Fruit fly (Drosophila melanogaster) whole organism, embryonic: ENCODE measurements around the gene CG13126.

Experiments
- Antp ChIP-seq: fragments of 200-800 bp; sonication (Bioruptor generic); optimal IDR thresholded peaks from 3 replicates; lab custom pipeline; 2016; ENCODE audit warnings: missing biosample characterization, missing genetic modification characterization
- Awh ChIP-seq: fragments of 200-800 bp; sonication (Bioruptor generic); IDR thresholded peaks from 2 replicates; pipeline ENCODE4, ENCODE4 v1.3.6; 2022; ENCODE audit warnings: missing biosample characterization, missing genetic modification characterization
- CG12942 ChIP-seq: fragments of 200-800 bp; sonication (Bioruptor generic); optimal IDR thresholded peaks from 3 replicates; lab custom pipeline; 2016; ENCODE audit warnings: missing biosample characterization, missing genetic modification characterization
- CG13775 ChIP-seq: fragments of 200-800 bp; sonication (Bioruptor generic); optimal IDR thresholded peaks from 3 replicates; lab custom pipeline; 2017; ENCODE audit warnings: missing biosample characterization, mild to moderate bottlenecking, missing genetic modification characterization
- CG17829 ChIP-seq: fragments of 200-800 bp; optimal IDR thresholded peaks from 2 replicates; lab custom pipeline; 2019; ENCODE audit warnings: missing biosample characterization, mild to moderate bottlenecking, missing genetic modification characterization, moderate library complexity
- CG3163 ChIP-seq: fragments of 200-800 bp; sonication (Bioruptor generic); optimal IDR thresholded peaks from 3 replicates; lab custom pipeline; 2016; ENCODE audit warnings: missing biosample characterization, missing genetic modification characterization
- CG32767 ChIP-seq: fragments of 200-800 bp; sonication (Bioruptor generic); IDR thresholded peaks from 2 replicates; pipeline ENCODE4 v1.3.6; 2022; ENCODE audit warnings: missing biosample characterization, missing genetic modification characterization
- CG33213 ChIP-seq: fragments of 200-800 bp; sonication (Bioruptor generic); optimal IDR thresholded peaks from 3 replicates; lab custom pipeline; 2016; ENCODE audit warnings: missing biosample characterization, missing genetic modification characterization
- CG3847 ChIP-seq: fragments of 200-800 bp; sonication (Bioruptor generic); IDR thresholded peaks from 2 replicates; pipeline ENCODE4 v1.3.6; 2022; ENCODE audit warnings: missing biosample characterization, missing genetic modification characterization
- CG4854 ChIP-seq: fragments of 200-800 bp; sonication (Bioruptor generic); optimal IDR thresholded peaks from 2 replicates; lab custom pipeline; 2016; ENCODE audit warnings: missing biosample characterization, missing genetic modification characterization, inconsistent platforms
- CG7556 ChIP-seq: fragments of 200-800 bp; sonication (Bioruptor generic); optimal IDR thresholded peaks from 2 replicates; lab custom pipeline; 2017; ENCODE audit warnings: missing biosample characterization, mild to moderate bottlenecking, missing genetic modification characterization
- CG7928 ChIP-seq: fragments of 200-800 bp; sonication (Bioruptor generic); optimal IDR thresholded peaks from 2 replicates; lab custom pipeline; 2017; ENCODE audit warnings: missing biosample characterization, mild to moderate bottlenecking, missing genetic modification characterization
- CG7963 ChIP-seq: fragments of 200-800 bp; sonication (Bioruptor generic); IDR thresholded peaks from 3 replicates; pipeline ENCODE4 v1.3.6; 2022; ENCODE audit warnings: missing biosample characterization, missing genetic modification characterization; ENCODE audit not compliant: partially characterized antibody
- CG8359 ChIP-seq: fragments of 200-800 bp; sonication (Bioruptor generic); optimal IDR thresholded peaks from 2 replicates; lab custom pipeline; 2017; ENCODE audit warnings: missing biosample characterization, mild to moderate bottlenecking, missing genetic modification characterization, borderline replicate concordance
- Camta ChIP-seq: fragments of 200-800 bp; sonication (Bioruptor generic); optimal IDR thresholded peaks from 2 replicates; lab custom pipeline; 2016; ENCODE audit warnings: missing biosample characterization, missing genetic modification characterization
- D19B ChIP-seq: fragments of 200-800 bp; sonication (Bioruptor generic); optimal IDR thresholded peaks from 2 replicates; lab custom pipeline; 2017; ENCODE audit warnings: missing biosample characterization, mild to moderate bottlenecking, missing genetic modification characterization
- H15 ChIP-seq: fragments of 200-800 bp; sonication (Bioruptor generic); IDR thresholded peaks from 3 replicates; pipeline ENCODE4 v1.3.6; 2022; ENCODE audit warnings: missing biosample characterization, missing genetic modification characterization
- H2.0 ChIP-seq: fragments of 200-800 bp; sonication (Bioruptor generic); IDR thresholded peaks from 2 replicates; pipeline ENCODE4 v1.3.6; 2022; ENCODE audit warnings: missing biosample characterization, missing genetic modification characterization
- Hr39 ChIP-seq: fragments of >200 bp; optimal IDR thresholded peaks from 2 replicates; lab custom pipeline; 2017
- Jarid2 ChIP-seq: fragments of 200-800 bp; sonication (Bioruptor generic); optimal IDR thresholded peaks from 3 replicates; lab custom pipeline; 2017; ENCODE audit warnings: mild to moderate bottlenecking, missing biosample characterization, missing genetic modification reagents, missing genetic modification characterization
- Kr ChIP-seq: fragments of 200-800 bp; sonication (Bioruptor generic); optimal IDR thresholded peaks from 2 replicates; lab custom pipeline; 2017; ENCODE audit warnings: missing biosample characterization, mild to moderate bottlenecking, missing genetic modification characterization
- NK7.1 ChIP-seq: fragments of 200-800 bp; sonication (Bioruptor generic); optimal IDR thresholded peaks from 3 replicates; lab custom pipeline; 2016; ENCODE audit warnings: missing biosample characterization, missing genetic modification characterization
- Sox102F ChIP-seq: fragments of 200-800 bp; sonication (Bioruptor generic); optimal IDR thresholded peaks from 2 replicates; lab custom pipeline; 2018; ENCODE audit warnings: missing biosample characterization, mild to moderate bottlenecking, missing genetic modification characterization, moderate library complexity
- Vsx1 ChIP-seq: fragments of 200-800 bp; sonication (Bioruptor generic); optimal IDR thresholded peaks from 2 replicates; lab custom pipeline; 2017; ENCODE audit warnings: missing biosample characterization, mild to moderate bottlenecking, missing genetic modification characterization, missing genetic modification reagents
- ab ChIP-seq: fragments of 200-800 bp; sonication (Bioruptor generic); optimal IDR thresholded peaks from 2 replicates; lab custom pipeline; 2016; ENCODE audit warnings: missing biosample characterization, missing genetic modification characterization
- crc ChIP-seq: fragments of 200-800 bp; sonication (Bioruptor generic); optimal IDR thresholded peaks from 2 replicates; lab custom pipeline; 2016; ENCODE audit warnings: missing biosample characterization, missing genetic modification characterization
- dati ChIP-seq: fragments of 200-800 bp; sonication (Bioruptor generic); IDR thresholded peaks from 2 replicates; pipeline ENCODE4 v1.3.6; 2022; ENCODE audit warnings: missing biosample characterization, missing genetic modification characterization
- emc ChIP-seq: fragments of 200-800 bp; sonication (Bioruptor generic); optimal IDR thresholded peaks from 2 replicates; lab custom pipeline; 2016; ENCODE audit warnings: missing biosample characterization, missing genetic modification characterization
- ftz-f1 ChIP-seq: fragments of 200-800 bp; sonication (Bioruptor generic); optimal IDR thresholded peaks from 2 replicates; lab custom pipeline; 2016; ENCODE audit warnings: missing biosample characterization, missing genetic modification characterization
- gem ChIP-seq: fragments of 200-800 bp; sonication (Bioruptor generic); optimal IDR thresholded peaks from 2 replicates; lab custom pipeline; 2019; ENCODE audit warnings: missing biosample characterization, mild to moderate bottlenecking, missing genetic modification characterization, moderate library complexity
- hbn ChIP-seq: fragments of 200-800 bp; sonication (Bioruptor generic); IDR thresholded peaks from 2 replicates; pipeline ENCODE4 v1.3.6; 2022; ENCODE audit warnings: missing biosample characterization, missing genetic modification characterization; ENCODE audit not compliant: partially characterized antibody
- lov ChIP-seq, 2 experiments: fragments of 200-800 bp in 1 of 2; fragments of >200 bp in 1 of 2; sonication (Bioruptor generic) in 1 of 2; IDR thresholded peaks in 1 of 2; optimal IDR thresholded peaks in 1 of 2; 2 replicates in 1 of 2; 3 replicates in 1 of 2; pipeline versions ENCODE4 v1.3.6 to Lab custom; 2017 to 2022; ENCODE audit warnings: missing biosample characterization in 1 of 2, missing genetic modification characterization in 1 of 2
- mirr ChIP-seq: fragments of 200-800 bp; sonication (Bioruptor generic); optimal IDR thresholded peaks from 3 replicates; lab custom pipeline; 2018; ENCODE audit warnings: missing biosample characterization, mild to moderate bottlenecking, missing genetic modification characterization
- oc ChIP-seq: fragments of 200-800 bp; sonication (Bioruptor generic); optimal IDR thresholded peaks from 2 replicates; lab custom pipeline; 2018; ENCODE audit warnings: missing biosample characterization, mild to moderate bottlenecking, missing genetic modification characterization, moderate library complexity
- odd ChIP-seq: fragments of 200-800 bp; sonication (Bioruptor generic); optimal IDR thresholded peaks from 2 replicates; lab custom pipeline; 2017; ENCODE audit warnings: missing biosample characterization, mild to moderate bottlenecking, missing genetic modification characterization
- peb ChIP-seq: fragments of 200-800 bp; sonication (Bioruptor generic); IDR thresholded peaks from 2 replicates; pipeline ENCODE4 v1.3.6; 2022; ENCODE audit warnings: missing biosample characterization, missing genetic modification characterization
- ranshi ChIP-seq: fragments of 200-800 bp; sonication (Bioruptor generic); IDR thresholded peaks from 2 replicates; pipeline ENCODE4 v1.3.6; 2022; ENCODE audit warnings: missing biosample characterization, missing genetic modification characterization
- repo ChIP-seq: fragments of 200-800 bp; sonication (Bioruptor generic); optimal IDR thresholded peaks from 2 replicates; lab custom pipeline; 2016; ENCODE audit warnings: missing biosample characterization, missing genetic modification characterization
- salm ChIP-seq: fragments of 200-800 bp; sonication (Bioruptor generic); optimal IDR thresholded peaks from 2 replicates; lab custom pipeline; 2018; ENCODE audit warnings: missing biosample characterization, mild to moderate bottlenecking, missing genetic modification characterization
- sd ChIP-seq: fragments of 200-800 bp; sonication (Bioruptor generic); optimal IDR thresholded peaks from 3 replicates; lab custom pipeline; 2018; ENCODE audit warnings: missing biosample characterization, mild to moderate bottlenecking, missing genetic modification characterization, moderate library complexity
- sob ChIP-seq: fragments of 200-800 bp; sonication (Bioruptor generic); IDR thresholded peaks from 2 replicates; pipeline ENCODE4 v1.3.6; 2022; ENCODE audit warnings: missing biosample characterization, missing genetic modification characterization
- ssp ChIP-seq: fragments of 200-800 bp; sonication (Bioruptor generic); IDR thresholded peaks from 2 replicates; pipeline ENCODE4 v1.3.6; 2022; ENCODE audit warnings: missing biosample characterization, missing genetic modification characterization
- tap ChIP-seq: fragments of 200-800 bp; optimal IDR thresholded peaks from 3 replicates; lab custom pipeline; 2019; ENCODE audit warnings: missing biosample characterization, mild to moderate bottlenecking, missing genetic modification characterization, moderate library complexity
- toy ChIP-seq: fragments of 200-800 bp; sonication (Bioruptor generic); IDR thresholded peaks from 2 replicates; pipeline ENCODE4 v1.3.6; 2022; ENCODE audit warnings: missing biosample characterization, missing genetic modification characterization
- trem ChIP-seq: fragments of 200-800 bp; optimal IDR thresholded peaks from 3 replicates; lab custom pipeline; 2019; ENCODE audit warnings: missing biosample characterization, mild to moderate bottlenecking, missing genetic modification characterization, moderate library complexity
- vvl ChIP-seq: fragments of 200-800 bp; sonication (Bioruptor generic); IDR thresholded peaks from 2 replicates; pipeline ENCODE4 v1.3.6; 2022; ENCODE audit warnings: missing biosample characterization, missing genetic modification characterization
- zen2 ChIP-seq: fragments of 200-800 bp; sonication (Bioruptor generic); IDR thresholded peaks from 3 replicates; pipeline ENCODE4 v1.3.6; 2022; ENCODE audit warnings: missing biosample characterization, missing genetic modification characterization; ENCODE audit not compliant: partially characterized antibody
- zfh1 ChIP-seq: fragments of 200-800 bp; sonication (Bioruptor generic); IDR thresholded peaks from 3 replicates; pipeline ENCODE4 v1.3.6; 2022; ENCODE audit warnings: missing biosample characterization, missing genetic modification characterization

The CG13126 gene

DNA sequence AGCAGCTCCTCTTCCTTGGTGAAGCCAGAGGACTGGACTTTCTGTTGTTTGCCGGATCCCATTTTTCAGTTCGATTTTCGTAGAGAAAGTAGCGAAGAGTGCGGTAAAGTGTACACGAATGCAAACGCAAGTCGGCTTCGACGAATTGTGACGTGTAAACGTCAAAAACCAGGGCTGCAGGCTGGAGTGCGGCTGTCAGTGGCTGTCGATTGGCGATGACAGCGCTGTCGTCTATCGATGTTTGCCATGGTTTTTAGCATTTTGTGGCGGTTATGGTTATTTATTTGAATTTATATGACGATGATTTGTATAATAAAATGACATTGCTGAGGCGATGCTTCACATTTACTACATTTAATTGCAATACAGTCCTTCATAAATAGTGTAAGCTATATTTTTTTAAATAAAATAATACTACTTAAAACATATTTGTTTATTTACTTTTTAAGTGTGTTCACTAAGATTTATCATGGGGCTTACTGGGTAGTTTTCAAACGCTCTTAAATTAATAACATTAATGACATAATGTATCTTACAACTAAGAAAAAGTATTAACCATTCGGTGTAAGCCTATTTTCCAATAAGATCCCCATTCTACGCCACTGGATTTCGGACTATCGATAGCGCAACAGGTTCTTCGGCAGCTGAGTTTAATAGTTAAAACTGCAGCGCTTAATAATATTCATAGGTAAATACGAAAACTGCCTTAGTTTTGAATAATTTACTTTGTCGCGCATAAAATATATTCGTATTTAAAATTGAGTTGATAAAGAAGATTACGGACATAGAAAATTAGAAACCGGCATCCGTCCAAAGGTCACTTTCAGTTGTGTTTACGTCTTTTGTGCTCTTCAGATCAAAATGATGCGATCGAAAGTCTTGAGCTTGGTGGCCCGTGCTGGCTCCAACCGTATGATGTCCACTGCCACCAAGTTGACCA lies 35.7 kb downstream of the CG13126 start, which contains the start of the genes CG5885 and CG4598 (continued):
- peak; percentile 65; the same call in 1 of the 2 replicates for TF ChIP-seq H2.0 (GFP tag; lab: Robert Waterston, UW)
- TF ChIP-seq toy (GFP tag; lab: Robert Waterston, UW), result no peak
- TF ChIP-seq Hr39 (lab: Kevin White, UChicago), result no peak
- TF ChIP-seq sd (tag; lab: Kevin White, UChicago), result peak; percentile 15
- TF ChIP-seq trem (tag; lab: Kevin White, UChicago), result peak; percentile 23
- no peak for TF ChIP-seq ftz-f1 (GFP tag; lab: Kevin White, UChicago)
- TF ChIP-seq CG7963 (GFP tag; lab: Robert Waterston, UW), result peak; percentile 29; the same call in 1 of the 3 replicates
- peak; percentile 47; the same call in 1 of the 2 replicates for TF ChIP-seq sob (GFP tag; lab: Robert Waterston, UW)
- peak; percentile 71 for TF ChIP-seq CG7556 (GFP tag; lab: Kevin White, UChicago)
- TF ChIP-seq NK7.1 (GFP tag; lab: Kevin White, UChicago), result no peak
- peak; percentile 56 for TF ChIP-seq CG17829
- TF ChIP-seq CG32767 (GFP tag; lab: Robert Waterston, UW), result peak; percentile 34; the same call in 1 of the 2 replicates
- peak; percentile 59 for TF ChIP-seq Antp (GFP tag; lab: Kevin White, UChicago)
- TF ChIP-seq Jarid2 (GFP tag; lab: Kevin White, UChicago), result no peak
- TF ChIP-seq Sox102F (GFP tag; lab: Kevin White, UChicago), result peak; percentile 80
- no peak for TF ChIP-seq Kr
- TF ChIP-seq CG7928 (GFP tag; lab: Kevin White, UChicago), result peak; percentile 98
- peak; percentile 56 for TF ChIP-seq odd (GFP tag; lab: Kevin White, UChicago)
- TF ChIP-seq CG8359 (GFP tag; lab: Kevin White, UChicago), result no peak
- peak; percentile 13 for TF ChIP-seq D19B (GFP tag; lab: Kevin White, UChicago)
- peak; percentile 39; the same call in 1 of the 2 replicates for TF ChIP-seq ssp (GFP tag; lab: Robert Waterston, UW)
- no peak for TF ChIP-seq CG3163 (GFP tag; lab: Kevin White, UChicago)
- TF ChIP-seq repo (GFP tag; lab: Kevin White, UChicago), result no peak
- TF ChIP-seq mirr (GFP tag; lab: Kevin White, UChicago), result no peak
- TF ChIP-seq salm (tag; lab: Kevin White, UChicago), result no peak
- TF ChIP-seq Camta (GFP tag; lab: Kevin White, UChicago), result no peak
- TF ChIP-seq peb (GFP tag; lab: Robert Waterston, UW), result no peak
- peak; percentile 72; the same call in 2 of the 3 replicates for TF ChIP-seq zen2
- TF ChIP-seq H15 (GFP tag; lab: Robert Waterston, UW), result peak; percentile 41; the same call in 2 of the 3 replicates
- TF ChIP-seq Vsx1 (GFP tag; lab: Kevin White, UChicago), result no peak
- peak; percentile 69 for TF ChIP-seq zfh1
- TF ChIP-seq ab (GFP tag; lab: Kevin White, UChicago), result no peak
- TF ChIP-seq CG4854 (GFP tag; lab: Kevin White, UChicago), result no peak
- peak; percentile 22 for TF ChIP-seq crc
- TF ChIP-seq dati (GFP tag; lab: Robert Waterston, UW), result no peak
- peak; percentile 68 for TF ChIP-seq hbn (GFP tag; lab: Robert Waterston, UW)
- peak; percentile 78 for TF ChIP-seq Awh (GFP tag; lab: Robert Waterston, UW)
- TF ChIP-seq CG33213 (GFP tag; lab: Kevin White, UChicago), result no peak
- TF ChIP-seq emc (GFP tag; lab: Kevin White, UChicago), result no peak
- no peak for TF ChIP-seq lov (optimal IDR thresholded peaks at IDR 0.05; lab: Kevin White, UChicago)
- no peak for TF ChIP-seq lov (GFP tag; IDR thresholded peaks at IDR 0.05; lab: Robert Waterston, UW)
- peak; percentile 87 for TF ChIP-seq gem
- TF ChIP-seq CG13775 (GFP tag; lab: Kevin White, UChicago), result peak; percentile 72
- peak; percentile 45 for TF ChIP-seq tap (tag; lab: Kevin White, UChicago)
- TF ChIP-seq oc (tag; lab: Kevin White, UChicago), result no peak
- peak; percentile 81 for TF ChIP-seq vvl (GFP tag; lab: Robert Waterston, UW)
- peak; percentile 78 for TF ChIP-seq ranshi (GFP tag; lab: Robert Waterston, UW)
- TF ChIP-seq CG12942 (GFP tag; lab: Kevin White, UChicago), result peak; percentile 63
- peak; percentile 59 for TF ChIP-seq CG3847 (GFP tag; lab: Robert Waterston, UW)
